Worm (Caenorhabditis elegans): Measurements from ENCODE around the gene ZK892.3.

ZK892.3 gene

ce11 chrII:9967999-9968706 lies 33.5 kb upstream of the ZK892.3 start, which contains the start of the genes R53.4 and psf-1 (continued):
- TF ChIP-seq nhr-179 (tag; optimal IDR thresholded peaks at IDR 0.05) = no peak
- TF ChIP-seq sdz-38 (tag; optimal IDR thresholded peaks at IDR 0.05) = no peak
- TF ChIP-seq mel-28 (tag; optimal IDR thresholded peaks at IDR 0.05; ENCODE audit: borderline replicate concordance) = no peak
- TF ChIP-seq repo-1 (tag; optimal IDR thresholded peaks at IDR 0.05) = no peak
- TF ChIP-seq snpc-1.1 (tag; optimal IDR thresholded peaks at IDR 0.05; ENCODE audit: insufficient read depth) = no peak
- no peak for TF ChIP-seq ceh-79 (tag; optimal IDR thresholded peaks at IDR 0.05)
- no peak for TF ChIP-seq lag-1 (GFP tag; IDR thresholded peaks at IDR 0.05)
- TF ChIP-seq nhr-120 (GFP tag; IDR thresholded peaks at IDR 0.05) = no peak
- TF ChIP-seq hlh-12 (tag; optimal IDR thresholded peaks at IDR 0.05) = no peak
- TF ChIP-seq hlh-26 (GFP tag; conservative IDR thresholded peaks at IDR 0.05) = no peak
- TF ChIP-seq nhr-90 (tag; optimal IDR thresholded peaks at IDR 0.05) = no peak
- TF ChIP-seq T26A5.8 (tag; optimal IDR thresholded peaks at IDR 0.05) = no peak
- TF ChIP-seq sea-2 (GFP tag; IDR thresholded peaks at IDR 0.05) = no peak
- no peak for TF ChIP-seq zfh-2 (GFP tag; conservative IDR thresholded peaks at IDR 0.05)
- TF ChIP-seq F55B11.4 (tag; optimal IDR thresholded peaks at IDR 0.05; ENCODE audit: borderline replicate concordance, insufficient read depth) = no peak
- TF ChIP-seq Y56A3A.18 (GFP tag; IDR thresholded peaks at IDR 0.05) = no peak
- no peak for TF ChIP-seq mxl-1 (tag; optimal IDR thresholded peaks at IDR 0.05)
- TF ChIP-seq atf-7 (tag; optimal IDR thresholded peaks at IDR 0.05) = no peak
- no peak for TF ChIP-seq ets-4 (GFP tag; optimal IDR thresholded peaks at IDR 0.05)
- no peak for TF ChIP-seq cebp-1 (GFP tag; IDR thresholded peaks at IDR 0.05)
- TF ChIP-seq cebp-1 (tag; optimal IDR thresholded peaks at IDR 0.05) = peak; percentile 37
- no peak for TF ChIP-seq Y95B8A.8 (GFP tag; IDR thresholded peaks at IDR 0.05)
- no peak for TF ChIP-seq pha-4 (tag; optimal IDR thresholded peaks at IDR 0.05)
- TF ChIP-seq athp-1 (tag; optimal IDR thresholded peaks at IDR 0.05) = no peak
- TF ChIP-seq tbp1 (GFP tag; optimal IDR thresholded peaks at IDR 0.05) = peak; percentile 17
- TF ChIP-seq die-1 (tag; optimal IDR thresholded peaks at IDR 0.05) = no peak
- no peak for TF ChIP-seq dpff-1 (tag; optimal IDR thresholded peaks at IDR 0.05)
- no peak for TF ChIP-seq madf-3 (GFP tag; IDR thresholded peaks at IDR 0.05)
- TF ChIP-seq T07F8.4 (tag; optimal IDR thresholded peaks at IDR 0.05) = no peak
- peak; percentile 77 for TF ChIP-seq dox-1 (GFP tag; IDR thresholded peaks at IDR 0.05)
- TF ChIP-seq nfya-1 (tag; optimal IDR thresholded peaks at IDR 0.05; ENCODE audit: borderline replicate concordance, insufficient read depth) = no peak
- TF ChIP-seq tlf-1 (GFP tag; optimal IDR thresholded peaks at IDR 0.05) = no peak
- 0 out of 2 replicates have a peak, but pooled peaks have one; percentile 15 for TF ChIP-seq egl-44 (GFP tag; IDR thresholded peaks at IDR 0.05)
- no peak for TF ChIP-seq hmg-20 (GFP tag; IDR thresholded peaks at IDR 0.05)
- TF ChIP-seq unc-130 (GFP tag; optimal IDR thresholded peaks at IDR 0.05) = peak; percentile 52
- 0 out of 2 replicates have a peak, but pooled peaks have one; percentile 32 for TF ChIP-seq lir-1 (GFP tag; conservative IDR thresholded peaks at IDR 0.05)
- TF ChIP-seq hsf-1 (GFP tag; IDR thresholded peaks at IDR 0.05) = no peak
- peak; percentile 29 for TF ChIP-seq sptf-2 (GFP tag; optimal IDR thresholded peaks at IDR 0.05)
- TF ChIP-seq K11D2.4 (GFP tag; IDR thresholded peaks at IDR 0.05) = no peak
- no peak for TF ChIP-seq cebp-2 (GFP tag; IDR thresholded peaks at IDR 0.05)
- no peak for TF ChIP-seq zim-3 (tag; optimal IDR thresholded peaks at IDR 0.05)
- 0 out of 2 replicates have a peak, but pooled peaks have one; percentile 15 for TF ChIP-seq lin-26 (GFP tag; IDR thresholded peaks at IDR 0.05)
- TF ChIP-seq ztf-25 (GFP tag; IDR thresholded peaks at IDR 0.05) = no peak
- TF ChIP-seq lin-35 (GFP tag; optimal IDR thresholded peaks at IDR 0.05) = no peak
- TF ChIP-seq fkh-3 (tag; optimal IDR thresholded peaks at IDR 0.05) = no peak
- 0 out of 2 replicates have a peak, but pooled peaks have one; percentile 11 for TF ChIP-seq Y67H2A.10 (GFP tag; conservative IDR thresholded peaks at IDR 0.05)
- TF ChIP-seq hrde-1 (tag; optimal IDR thresholded peaks at IDR 0.05; ENCODE audit: borderline replicate concordance) = no peak
- TF ChIP-seq attf-6 (GFP tag; IDR thresholded peaks at IDR 0.05) = no peak

Data from whole organism, young adult.